Worm (Caenorhabditis elegans) whole organism, midembryonic: Measurements from ENCODE around the gene C17G1.14.

ENCODE experiments used
- T22C8.4 ChIP-seq: fragments of 200-800 bp; sonication (Bioruptor generic); IDR thresholded peaks from 2 replicates; pipeline ENCODE4 v1.3.6; 2022; ENCODE audit warnings: missing genetic modification characterization, missing compliant biosample characterization
- cog-1 ChIP-seq: sonication (generic microtip); optimal IDR thresholded peaks from 2 replicates; lab custom pipeline; 2016; ENCODE audit warnings: missing genetic modification characterization, missing compliant biosample characterization
- flt-1 ChIP-seq: fragments of 200-800 bp; sonication (Bioruptor generic); IDR thresholded peaks from 2 replicates; pipeline ENCODE4 v1.3.6; 2022; ENCODE audit warnings: missing genetic modification characterization, missing compliant biosample characterization
- med-1 ChIP-seq: sonication (generic microtip); optimal IDR thresholded peaks from 2 replicates; lab custom pipeline; 2017; ENCODE audit warnings: missing genetic modification characterization, mild to moderate bottlenecking, missing compliant biosample characterization, antibody characterized with exemption, missing genetic modification reagents; ENCODE audit not compliant: insufficient read depth
- ref-1 ChIP-seq: fragments of 200-800 bp; sonication (Bioruptor generic); conservative IDR thresholded peaks from 2 replicates; pipeline ENCODE4 v1.3.6; 2022; ENCODE audit warnings: missing genetic modification reagents, missing genetic modification characterization, missing compliant biosample characterization
- ztf-29 ChIP-seq: fragments of 200-800 bp; sonication (Bioruptor generic); IDR thresholded peaks from 2 replicates; pipeline ENCODE4 v1.3.6; 2022; ENCODE audit warnings: missing genetic modification reagents, missing genetic modification characterization, missing compliant biosample characterization

- no peak for TF ChIP-seq med-1 (GFP tag; lab: Kevin White, UChicago)
- TF ChIP-seq T22C8.4 (GFP tag; lab: Robert Waterston, UW): no peak
- no peak for TF ChIP-seq cog-1 (tag; lab: Kevin White, UChicago)
- no peak for TF ChIP-seq ztf-29 (GFP tag; lab: Robert Waterston, UW)
- TF ChIP-seq ref-1 (GFP tag; lab: Robert Waterston, UW): no peak
- TF ChIP-seq flt-1 (GFP tag; lab: Robert Waterston, UW): no peak
These were observed 46.3 kb downstream of the C17G1.14 start, which contains the start of gene F19C6.5 for ce11 chrX:9984889-9985404.
